Fruit fly (Drosophila melanogaster): ENCODE data around the gene Zw.

The Zw gene

dm6 chrX:19666991-19667409, at the start of gene Zw:
Gene Zw, plus strand, starts transcription at chrX:19667252.
- no peak for TF ChIP-seq CTCF (optimal IDR thresholded peaks at IDR 0.05)
- no peak for TF ChIP-seq CG8478 (optimal IDR thresholded peaks at IDR 0.05)

dm6 chrX:19618183-19618740, 48.8 kb upstream of the Zw start, which contains the start of the genes Pstk and Tim9b:
Gene Pstk, minus strand, starts transcription at chrX:19618537.
Gene Tim9b, minus strand, starts transcription at chrX:19618537.
- no peak for TF ChIP-seq CTCF (optimal IDR thresholded peaks at IDR 0.05)
- no peak for TF ChIP-seq CG8478 (optimal IDR thresholded peaks at IDR 0.05)

dm6 chrX:19621145-19621544, 45.9 kb upstream of the Zw start, which contains the start of gene CG14221:
Gene CG14221, minus strand, starts transcription at chrX:19621245.
- TF ChIP-seq CG8478 (optimal IDR thresholded peaks at IDR 0.05) (no peak), CTCF (optimal IDR thresholded peaks at IDR 0.05) (no peak)

dm6 chrX:19622924-19623323, 44.1 kb upstream of the Zw start, which contains the start of the genes Naa20A and MKP-4:
Gene Naa20A, minus strand, starts transcription at chrX:19623074.
Gene MKP-4, plus strand, starts transcription at chrX:19623114.
- TF ChIP-seq CG8478 (optimal IDR thresholded peaks at IDR 0.05): no peak
- TF ChIP-seq CTCF (optimal IDR thresholded peaks at IDR 0.05): no peak

dm6 chrX:19625405-19625804, 41.6 kb upstream of the Zw start, which contains the start of gene CG14212:
Gene CG14212, plus strand, starts transcription at chrX:19625705.
- TF ChIP-seq CTCF (optimal IDR thresholded peaks at IDR 0.05) (no peak), CG8478 (optimal IDR thresholded peaks at IDR 0.05) (no peak)

- TF ChIP-seq CTCF (optimal IDR thresholded peaks at IDR 0.05) (no peak), CG8478 (optimal IDR thresholded peaks at IDR 0.05) (no peak)
Measured at dm6 chrX:19631365-19631832, 35.7 kb upstream of the Zw start.

- TF ChIP-seq CG8478 (optimal IDR thresholded peaks at IDR 0.05) (no peak), CTCF (optimal IDR thresholded peaks at IDR 0.05) (no peak)
Measured at dm6 chrX:19637002-19637420, 30.0 kb upstream of the Zw start.

- TF ChIP-seq CG8478 (optimal IDR thresholded peaks at IDR 0.05): peak; percentile 53
- no peak for TF ChIP-seq CTCF (optimal IDR thresholded peaks at IDR 0.05)
Measured at dm6 chrX:19637434-19638327, 29.4 kb upstream of the Zw start.

dm6 chrX:19638328-19638940, 28.6 kb upstream of the Zw start, which contains the start of gene Rcd-1:
Gene Rcd-1, plus strand, starts transcription at chrX:19638767.
- TF ChIP-seq CTCF (optimal IDR thresholded peaks at IDR 0.05): peak; percentile 19 to 48
- no peak for TF ChIP-seq CG8478 (optimal IDR thresholded peaks at IDR 0.05)

dm6 chrX:19640707-19641248, 26.3 kb upstream of the Zw start:
- TF ChIP-seq CG8478 (optimal IDR thresholded peaks at IDR 0.05) (no peak), CTCF (optimal IDR thresholded peaks at IDR 0.05) (no peak)

dm6 chrX:19642819-19643504, 24.1 kb upstream of the Zw start, which contains the start of the genes CG12237 and Sec61gamma:
Gene CG12237, minus strand, starts transcription at chrX:19642869.
Gene Sec61gamma, plus strand, starts transcription at chrX:19643327.
- TF ChIP-seq CTCF (optimal IDR thresholded peaks at IDR 0.05) (no peak), CG8478 (optimal IDR thresholded peaks at IDR 0.05) (no peak)

dm6 chrX:19645873-19646541, 21.0 kb upstream of the Zw start, which contains the start of gene Arp10:
Gene Arp10, minus strand, starts transcription at chrX:19646176.
- TF ChIP-seq CG8478 (optimal IDR thresholded peaks at IDR 0.05): no peak
- no peak for TF ChIP-seq CTCF (optimal IDR thresholded peaks at IDR 0.05)

dm6 chrX:19651757-19652419, 15.2 kb upstream of the Zw start, which contains the start of the genes Ranbp21 and Elys:
Gene Ranbp21, minus strand, starts transcription at chrX:19652269.
Gene Elys, plus strand, starts transcription at chrX:19652305.
- no peak for TF ChIP-seq CG8478 (optimal IDR thresholded peaks at IDR 0.05)
- peak in 1 of 2 experiments; percentile 23 for TF ChIP-seq CTCF (optimal IDR thresholded peaks at IDR 0.05)

Data from S2 (cell line).